Fruit fly (Drosophila melanogaster) whole organism, prepupa: ENCODE data around the gene CG9577.

Experiments used
- Blimp-1 ChIP-seq: fragments of 200-800 bp; sonication (Bioruptor generic); optimal IDR thresholded peaks from 3 replicates; lab custom pipeline; 2017; ENCODE audit warnings: missing biosample characterization, missing genetic modification characterization, mild to moderate bottlenecking, moderate library complexity, missing genetic modification reagents
- CG10631 ChIP-seq: fragments of 200-800 bp; sonication (Bioruptor generic); optimal IDR thresholded peaks from 2 replicates; lab custom pipeline; 2016; ENCODE audit warnings: missing biosample characterization, missing genetic modification characterization
- CG10669 ChIP-seq: fragments of 200-800 bp; sonication (Bioruptor generic); optimal IDR thresholded peaks from 3 replicates; lab custom pipeline; 2018; ENCODE audit warnings: missing biosample characterization, mild to moderate bottlenecking, missing genetic modification characterization, moderate library complexity
- CG11294 ChIP-seq: fragments of 200-800 bp; sonication (Bioruptor generic); IDR thresholded peaks from 2 replicates; pipeline ENCODE4 v1.3.6; 2022; ENCODE audit warnings: missing biosample characterization, missing genetic modification characterization
- CG11762 ChIP-seq: fragments of 200-800 bp; sonication (Bioruptor generic); optimal IDR thresholded peaks from 3 replicates; lab custom pipeline; 2016; ENCODE audit warnings: missing biosample characterization, missing genetic modification characterization; ENCODE audit not compliant: insufficient read depth
- CG15336 ChIP-seq: fragments of 200-800 bp; sonication (Bioruptor generic); IDR thresholded peaks from 2 replicates; pipeline ENCODE4 v1.3.6; 2022; ENCODE audit warnings: missing biosample characterization, missing genetic modification characterization
- CG31627 ChIP-seq: fragments of 200-800 bp; sonication (Bioruptor generic); optimal IDR thresholded peaks from 3 replicates; lab custom pipeline; 2016; ENCODE audit warnings: missing biosample characterization, missing genetic modification characterization
- CG34406 ChIP-seq: fragments of 200-800 bp; sonication (Bioruptor generic); optimal IDR thresholded peaks from 3 replicates; lab custom pipeline; 2016; ENCODE audit warnings: missing biosample characterization, missing genetic modification characterization
- CG3919 ChIP-seq: fragments of 200-800 bp; sonication (Bioruptor generic); optimal IDR thresholded peaks from 3 replicates; lab custom pipeline; 2016; ENCODE audit warnings: missing biosample characterization, missing genetic modification characterization
- CG6163 ChIP-seq: fragments of 200-800 bp; sonication (Bioruptor generic); IDR thresholded peaks from 3 replicates; pipeline ENCODE4 v1.3.6; 2022; ENCODE audit warnings: missing biosample characterization, missing genetic modification characterization
- CG6854 ChIP-seq: fragments of 200-800 bp; sonication (Bioruptor generic); optimal IDR thresholded peaks from 2 replicates; lab custom pipeline; 2017; ENCODE audit warnings: missing biosample characterization, mild to moderate bottlenecking, missing genetic modification characterization
- CG7368 ChIP-seq: fragments of 200-800 bp; sonication (Bioruptor generic); optimal IDR thresholded peaks from 3 replicates; lab custom pipeline; 2016; ENCODE audit warnings: missing biosample characterization, missing genetic modification characterization
- CG8319 ChIP-seq: fragments of 200-800 bp; sonication (Bioruptor generic); optimal IDR thresholded peaks from 3 replicates; lab custom pipeline; 2016; ENCODE audit warnings: missing biosample characterization, missing genetic modification characterization
- CG8632 ChIP-seq: fragments of 200-800 bp; sonication (Bioruptor generic); optimal IDR thresholded peaks from 3 replicates; lab custom pipeline; 2016; ENCODE audit warnings: missing biosample characterization, missing genetic modification characterization
- CG9139 ChIP-seq: fragments of 200-800 bp; sonication (Bioruptor generic); optimal IDR thresholded peaks from 3 replicates; lab custom pipeline; 2017; ENCODE audit warnings: missing biosample characterization, mild to moderate bottlenecking, missing genetic modification characterization
- Eip78C ChIP-seq: fragments of 200-800 bp; sonication (Bioruptor generic); peaks from one replicate; lab custom pipeline; 2016; ENCODE audit warnings: missing biosample characterization, missing genetic modification characterization
- Eip93F ChIP-seq: fragments of 200-800 bp; sonication (Bioruptor generic); optimal IDR thresholded peaks from 2 replicates; lab custom pipeline; 2016; ENCODE audit warnings: missing biosample characterization, mild to moderate bottlenecking, missing genetic modification characterization
- Gug ChIP-seq: fragments of 200-800 bp; sonication (Bioruptor generic); IDR thresholded peaks from 2 replicates; pipeline ENCODE4 v1.3.6; 2022; ENCODE audit warnings: missing biosample characterization, missing genetic modification characterization
- Hr38 ChIP-seq: sonication (Bioruptor generic); optimal IDR thresholded peaks from 2 replicates; lab custom pipeline; 2016; ENCODE audit warnings: missing biosample characterization, missing genetic modification characterization
- Hr39 ChIP-seq: fragments of 200-800 bp; sonication (Bioruptor generic); optimal IDR thresholded peaks from 2 replicates; lab custom pipeline; 2016; ENCODE audit warnings: missing biosample characterization, missing genetic modification characterization
- Hr4 ChIP-seq: fragments of 200-800 bp; sonication (Bioruptor generic); optimal IDR thresholded peaks from 3 replicates; lab custom pipeline; 2016; ENCODE audit warnings: missing biosample characterization, missing genetic modification characterization
- Lpt ChIP-seq: fragments of 200-800 bp; sonication (Bioruptor generic); optimal IDR thresholded peaks from 3 replicates; lab custom pipeline; 2016; ENCODE audit warnings: missing biosample characterization, missing genetic modification characterization
- Met ChIP-seq: fragments of 200-800 bp; sonication (Bioruptor generic); optimal IDR thresholded peaks from 3 replicates; lab custom pipeline; 2016; ENCODE audit warnings: missing biosample characterization, missing genetic modification characterization
- OdsH ChIP-seq: fragments of 200-800 bp; sonication (Bioruptor generic); optimal IDR thresholded peaks from 3 replicates; lab custom pipeline; 2016; ENCODE audit warnings: missing biosample characterization, missing genetic modification characterization
- Sox102F ChIP-seq: fragments of 200-800 bp; sonication (Bioruptor generic); optimal IDR thresholded peaks from 2 replicates; lab custom pipeline; 2016; ENCODE audit warnings: missing biosample characterization, mild to moderate bottlenecking, missing genetic modification characterization
- Sox14 ChIP-seq: fragments of 200-800 bp; sonication (Bioruptor generic); optimal IDR thresholded peaks from 3 replicates; lab custom pipeline; 2016; ENCODE audit warnings: missing biosample characterization, missing genetic modification characterization
- Sox15 ChIP-seq: fragments of 200-800 bp; sonication (Bioruptor generic); optimal IDR thresholded peaks from 3 replicates; lab custom pipeline; 2016; ENCODE audit warnings: missing biosample characterization, missing genetic modification characterization
- achi ChIP-seq: fragments of 200-800 bp; sonication (Bioruptor generic); optimal IDR thresholded peaks from 3 replicates; lab custom pipeline; 2016; ENCODE audit warnings: missing biosample characterization, missing genetic modification characterization
- cyc ChIP-seq: fragments of 200-800 bp; sonication (Bioruptor generic); optimal IDR thresholded peaks from 3 replicates; lab custom pipeline; 2016; ENCODE audit warnings: missing biosample characterization, missing genetic modification characterization
- dac ChIP-seq: fragments of 200-800 bp; sonication (Bioruptor generic); optimal IDR thresholded peaks from 2 replicates; lab custom pipeline; 2017; ENCODE audit warnings: missing biosample characterization, mild to moderate bottlenecking, missing genetic modification characterization
- esn ChIP-seq: fragments of 200-800 bp; sonication (Bioruptor generic); optimal IDR thresholded peaks from 2 replicates; lab custom pipeline; 2016; ENCODE audit warnings: missing biosample characterization, mild to moderate bottlenecking, missing genetic modification characterization, moderate library complexity
- fd59A ChIP-seq: fragments of 200-800 bp; sonication (Bioruptor generic); optimal IDR thresholded peaks from 2 replicates; lab custom pipeline; 2017; ENCODE audit warnings: missing biosample characterization, mild to moderate bottlenecking, missing genetic modification characterization, missing genetic modification reagents
- fkh ChIP-seq: fragments of 200-800 bp; sonication (Bioruptor generic); optimal IDR thresholded peaks from 3 replicates; lab custom pipeline; 2017; ENCODE audit warnings: missing biosample characterization, mild to moderate bottlenecking, missing genetic modification characterization, moderate library complexity
- net ChIP-seq: fragments of 200-800 bp; sonication (Bioruptor generic); optimal IDR thresholded peaks from 3 replicates; lab custom pipeline; 2016; ENCODE audit warnings: missing biosample characterization, missing genetic modification characterization
- salr ChIP-seq, 2 experiments: fragments of 200-800 bp; sonication (Bioruptor generic); optimal IDR thresholded peaks; 3 replicates each; lab custom pipeline; 2016 to 2018; ENCODE audit warnings: missing biosample characterization in 2 of 2, missing genetic modification characterization in 2 of 2, mild to moderate bottlenecking in 1 of 2
- spab ChIP-seq: fragments of 200-800 bp; sonication (Bioruptor generic); optimal IDR thresholded peaks from 2 replicates; lab custom pipeline; 2017; ENCODE audit warnings: missing biosample characterization, mild to moderate bottlenecking, missing genetic modification characterization, missing genetic modification reagents
- svp ChIP-seq: fragments of 200-800 bp; sonication (Bioruptor generic); peaks from one replicate; lab custom pipeline; 2016; ENCODE audit warnings: missing biosample characterization, missing genetic modification characterization
- topi ChIP-seq: fragments of 200-800 bp; sonication (Bioruptor generic); optimal IDR thresholded peaks from 3 replicates; lab custom pipeline; 2016; ENCODE audit warnings: missing biosample characterization, missing genetic modification characterization

Gene CG9577

dm6 chrX:20158943-20159385 lies 7.5 kb upstream of the CG9577 start (continued):
- peak in 1 of 2 experiments; percentile 16 for TF ChIP-seq salr (GFP tag; optimal IDR thresholded peaks at IDR 0.05; lab: Kevin White, UChicago)
- TF ChIP-seq CG10669 = peak; percentile 23
- TF ChIP-seq CG6163 (GFP tag; lab: Robert Waterston, UW) = peak; percentile 75; the same call in 2 of the 3 replicates
- TF ChIP-seq CG3919 (GFP tag; lab: Kevin White, UChicago) = no peak
- peak; percentile 12 for TF ChIP-seq CG8632 (GFP tag; lab: Kevin White, UChicago)
- TF ChIP-seq CG7368 (GFP tag; lab: Kevin White, UChicago) = no peak
- peak; percentile 26 for TF ChIP-seq net (GFP tag; lab: Kevin White, UChicago)
- no peak for TF ChIP-seq Sox15 (GFP tag; lab: Kevin White, UChicago)
- TF ChIP-seq CG8319 (GFP tag; lab: Kevin White, UChicago) = no peak
- peak; percentile 67 for TF ChIP-seq Sox14 (GFP tag; lab: Kevin White, UChicago)
- TF ChIP-seq Sox102F (GFP tag; lab: Kevin White, UChicago) = no peak
- TF ChIP-seq Eip93F (GFP tag; lab: Kevin White, UChicago) = no peak
- TF ChIP-seq dac (GFP tag; lab: Kevin White, UChicago) = peak; percentile 34
- TF ChIP-seq CG9139 (GFP tag; lab: Kevin White, UChicago) = peak; percentile 32
- no peak for TF ChIP-seq CG31627 (GFP tag; lab: Kevin White, UChicago)
- peak; percentile 43; the same call in 1 of the 2 replicates for TF ChIP-seq CG15336 (GFP tag; lab: Robert Waterston, UW)
- no peak for TF ChIP-seq Hr4 (GFP tag; lab: Kevin White, UChicago)
- TF ChIP-seq Met (GFP tag; lab: Kevin White, UChicago) = no peak
- peak; percentile 46 for TF ChIP-seq topi (GFP tag; lab: Kevin White, UChicago)
- TF ChIP-seq CG11294 (GFP tag; lab: Robert Waterston, UW) = no peak
- no peak for TF ChIP-seq spab
- peak; percentile 28 for TF ChIP-seq fkh (GFP tag; lab: Kevin White, UChicago)
- TF ChIP-seq Lpt = peak; percentile 15
- peak; percentile 19 for TF ChIP-seq CG34406
- no peak for TF ChIP-seq fd59A
- peak; percentile 16 for TF ChIP-seq Blimp-1
- TF ChIP-seq Gug (GFP tag; lab: Robert Waterston, UW) = peak; percentile 39
- no peak for TF ChIP-seq CG6854 (GFP tag; lab: Kevin White, UChicago)
- TF ChIP-seq, all 60 proteins: peak for 28

dm6 chrX:20159679-20160140 lies 6.8 kb upstream of the CG9577 start, which contains the start of gene Rab35:
Gene Rab35, minus strand, starts transcription at chrX:20159872.
- peak; percentile 16 for TF ChIP-seq Hr39 (GFP tag; lab: Kevin White, UChicago)
- no peak for TF ChIP-seq Hr38 (GFP tag; lab: Kevin White, UChicago)
- TF ChIP-seq Eip78C (GFP tag; lab: Kevin White, UChicago) = peak; percentile 34
- TF ChIP-seq OdsH (GFP tag; lab: Kevin White, UChicago) = peak; percentile 6
- peak; percentile 4 for TF ChIP-seq cyc (GFP tag; lab: Kevin White, UChicago)
- peak; percentile 11 for TF ChIP-seq topi (GFP tag; lab: Kevin White, UChicago)
- no peak for TF ChIP-seq CG7368 (GFP tag; lab: Kevin White, UChicago)
- no peak for TF ChIP-seq CG34406
- no peak for TF ChIP-seq CG15336 (GFP tag; lab: Robert Waterston, UW)
- peak; percentile 24 for TF ChIP-seq svp (GFP tag; lab: Kevin White, UChicago)
- TF ChIP-seq CG11762 (GFP tag; lab: Kevin White, UChicago) = no peak
- peak; percentile 25 for TF ChIP-seq CG10631 (GFP tag; lab: Kevin White, UChicago)
- TF ChIP-seq esn (GFP tag; lab: Kevin White, UChicago) = peak; percentile 22

- TF ChIP-seq achi (GFP tag; lab: Kevin White, UChicago) (no peak), esn (GFP tag; lab: Kevin White, UChicago) (peak; percentile 3)
- TF ChIP-seq, all 60 proteins: peak for 1
These were observed 3.9 kb upstream of the CG9577 start for dm6 chrX:20162586-20162985.
